Fruit fly (Drosophila melanogaster): ENCODE measurements around the gene CG42688.

Gene CG42688

dm6 chr2L:19141435-19142126, 41.0 kb downstream of the CG42688 start (continued):
- peak; percentile 57; the same call in 1 of the 2 replicates for TF ChIP-seq Xrp1 (GFP tag; IDR thresholded peaks at IDR 0.05)
- peak; percentile 70 for TF ChIP-seq NfI (GFP tag; optimal IDR thresholded peaks at IDR 0.05)
- TF ChIP-seq Dip3 (GFP tag; optimal IDR thresholded peaks at IDR 0.05): peak; percentile 73
- peak; percentile 52 for TF ChIP-seq Antp (GFP tag; optimal IDR thresholded peaks at IDR 0.05)
- peak; percentile 73 for TF ChIP-seq so (GFP tag; IDR thresholded peaks at IDR 0.05)
- TF ChIP-seq CG8924 (tag; optimal IDR thresholded peaks at IDR 0.05): peak; percentile 86
- TF ChIP-seq Xbp1 (GFP tag; optimal IDR thresholded peaks at IDR 0.05): peak; percentile 73
- no peak for TF ChIP-seq tll (GFP tag; optimal IDR thresholded peaks at IDR 0.05)
- peak; percentile 42 for TF ChIP-seq emc (GFP tag; optimal IDR thresholded peaks at IDR 0.05)
- TF ChIP-seq crc (GFP tag; optimal IDR thresholded peaks at IDR 0.05): peak; percentile 47
- peak in 1 of 2 experiments; percentile 93 for TF ChIP-seq eve (GFP tag; optimal IDR thresholded peaks at IDR 0.05)
- TF ChIP-seq pnt (GFP tag; optimal IDR thresholded peaks at IDR 0.05): peak; percentile 63
- peak; percentile 19 for TF ChIP-seq Myb (GFP tag; optimal IDR thresholded peaks at IDR 0.05)
- TF ChIP-seq CG17361 (GFP tag; IDR thresholded peaks at IDR 0.05): peak; percentile 89
- TF ChIP-seq CG8944 (GFP tag; optimal IDR thresholded peaks at IDR 0.05): peak; percentile 46
- TF ChIP-seq ems (GFP tag; optimal IDR thresholded peaks at IDR 0.05): peak; percentile 64
- TF ChIP-seq BtbVII (GFP tag; optimal IDR thresholded peaks at IDR 0.05): peak; percentile 81
- no peak for TF ChIP-seq CG9876 (GFP tag; optimal IDR thresholded peaks at IDR 0.05)
- no peak for TF ChIP-seq cg (GFP tag; optimal IDR thresholded peaks at IDR 0.05)
- TF ChIP-seq CG17328 (GFP tag; IDR thresholded peaks at IDR 0.05): peak; percentile 44
- no peak for TF ChIP-seq ac (GFP tag; optimal IDR thresholded peaks at IDR 0.05)
- no peak for TF ChIP-seq HLHmδ (GFP tag; optimal IDR thresholded peaks at IDR 0.05)
- no peak for TF ChIP-seq z (GFP tag; IDR thresholded peaks at IDR 0.05)
- peak; percentile 51 for TF ChIP-seq sima (GFP tag; optimal IDR thresholded peaks at IDR 0.05)
- TF ChIP-seq pum (GFP tag; optimal IDR thresholded peaks at IDR 0.05): peak; percentile 38
- peak; percentile 30 for TF ChIP-seq CG2116 (GFP tag; optimal IDR thresholded peaks at IDR 0.05)
- peak; percentile 52 for TF ChIP-seq CG1529 (GFP tag; optimal IDR thresholded peaks at IDR 0.05)
- TF ChIP-seq CG7271 (tag; optimal IDR thresholded peaks at IDR 0.05): no peak
- peak; percentile 69 for TF ChIP-seq CG16815 (GFP tag; optimal IDR thresholded peaks at IDR 0.05)
- TF ChIP-seq Asciz (GFP tag; optimal IDR thresholded peaks at IDR 0.05): peak; percentile 65
- TF ChIP-seq CG7556 (GFP tag; optimal IDR thresholded peaks at IDR 0.05): peak; percentile 90
- no peak for TF ChIP-seq HLH4C (GFP tag; IDR thresholded peaks at IDR 0.05; ENCODE audit: partially characterized antibody)
- no peak for TF ChIP-seq ash1 (GFP tag; optimal IDR thresholded peaks at IDR 0.05)
- TF ChIP-seq CG6854 (GFP tag; optimal IDR thresholded peaks at IDR 0.05): peak; percentile 73
- TF ChIP-seq Opbp (GFP tag; IDR thresholded peaks at IDR 0.05; ENCODE audit: partially characterized antibody): no peak
- peak; percentile 70 for TF ChIP-seq CG8388 (GFP tag; optimal IDR thresholded peaks at IDR 0.05)
- TF ChIP-seq CG16813 (GFP tag; IDR thresholded peaks at IDR 0.05; ENCODE audit: partially characterized antibody): no peak
- TF ChIP-seq CG8281 (tag; optimal IDR thresholded peaks at IDR 0.05): no peak
- peak; percentile 51 for TF ChIP-seq CG6654 (GFP tag; optimal IDR thresholded peaks at IDR 0.05)
- peak; percentile 77 for TF ChIP-seq PHDP (tag; optimal IDR thresholded peaks at IDR 0.05)
- peak; percentile 56 for TF ChIP-seq CG3847 (GFP tag; IDR thresholded peaks at IDR 0.05)
- no peak for TF ChIP-seq Gsc (GFP tag; IDR thresholded peaks at IDR 0.05)
- TF ChIP-seq maf-S (GFP tag; optimal IDR thresholded peaks at IDR 0.05): peak; percentile 56
- no peak for TF ChIP-seq BEAF-32 (GFP tag; optimal IDR thresholded peaks at IDR 0.05)
- TF ChIP-seq CG16863 (GFP tag; optimal IDR thresholded peaks at IDR 0.05): peak; percentile 45
- no peak for TF ChIP-seq dan (GFP tag; IDR thresholded peaks at IDR 0.05)
- peak; percentile 70 for TF ChIP-seq Atf-2 (GFP tag; optimal IDR thresholded peaks at IDR 0.05)
- no peak for TF ChIP-seq yki (optimal IDR thresholded peaks at IDR 0.05)
- peak; percentile 67 for TF ChIP-seq CG4820 (GFP tag; optimal IDR thresholded peaks at IDR 0.05)
- peak; percentile 56 for TF ChIP-seq mam (GFP tag; optimal IDR thresholded peaks at IDR 0.05)

All from whole organism, embryonic.